Worm (Caenorhabditis elegans): ENCODE data around the gene gly-12.

Gene gly-12

ce11 chrX:7506533-7506932 is 20.9 kb downstream of the gly-12 start, which contains the start of gene lgc-11:
Gene lgc-11 (minus strand): TSS chrX:7506633.
- no peak for TF ChIP-seq gmeb-1 (tag; optimal IDR thresholded peaks at IDR 0.05)
- no peak for TF ChIP-seq peb-1 (tag; optimal IDR thresholded peaks at IDR 0.05)
- no peak for TF ChIP-seq ztf-1 (GFP tag; conservative IDR thresholded peaks at IDR 0.05)
- no peak for TF ChIP-seq mab-5 (tag; optimal IDR thresholded peaks at IDR 0.05)
- TF ChIP-seq fos-1 (tag; optimal IDR thresholded peaks at IDR 0.05) = no peak
- no peak for TF ChIP-seq nhr-25 (tag; optimal IDR thresholded peaks at IDR 0.05)
- TF ChIP-seq nhr-23 (tag; optimal IDR thresholded peaks at IDR 0.05) = no peak
- no peak for TF ChIP-seq sma-9 (GFP tag; optimal IDR thresholded peaks at IDR 0.05)
- no peak for TF ChIP-seq sma-9 (tag; optimal IDR thresholded peaks at IDR 0.05)

- TF ChIP-seq crh-2 (tag; optimal IDR thresholded peaks at IDR 0.05) = no peak
- TF ChIP-seq fos-1 (tag; optimal IDR thresholded peaks at IDR 0.05) = peak; percentile 10
Observed at ce11 chrX:7507141-7507540, 21.5 kb downstream of the gly-12 start.

- TF ChIP-seq nhr-237 (tag; optimal IDR thresholded peaks at IDR 0.05) (no peak), fos-1 (tag; optimal IDR thresholded peaks at IDR 0.05) (no peak), skn-1 (tag; optimal IDR thresholded peaks at IDR 0.05) (no peak), sma-3 (GFP tag; optimal IDR thresholded peaks at IDR 0.05) (no peak), unc-62 (GFP tag; optimal IDR thresholded peaks at IDR 0.05) (no peak), mbf-1 (tag; optimal IDR thresholded peaks at IDR 0.05) (no peak), mdl-1 (tag; optimal IDR thresholded peaks at IDR 0.05) (no peak)
Observed at ce11 chrX:7512714-7513113, 27.1 kb downstream of the gly-12 start.

- TF ChIP-seq ceh-16 (tag; optimal IDR thresholded peaks at IDR 0.05) (no peak), nhr-12 (tag; optimal IDR thresholded peaks at IDR 0.05) (no peak), nhr-6 (tag; optimal IDR thresholded peaks at IDR 0.05) (no peak), lin-13 (GFP tag; optimal IDR thresholded peaks at IDR 0.05) (no peak), unc-55 (GFP tag; optimal IDR thresholded peaks at IDR 0.05) (no peak), dmd-4 (tag; optimal IDR thresholded peaks at IDR 0.05) (no peak), R02D3.7 (tag; optimal IDR thresholded peaks at IDR 0.05) (no peak), gmeb-1 (tag; optimal IDR thresholded peaks at IDR 0.05) (no peak), egl-27 (tag; optimal IDR thresholded peaks at IDR 0.05) (no peak), ztf-4 (tag; optimal IDR thresholded peaks at IDR 0.05) (no peak), aly-2 (tag; optimal IDR thresholded peaks at IDR 0.05) (no peak), elt-3 (tag; optimal IDR thresholded peaks at IDR 0.05) (no peak)
Observed at ce11 chrX:7519569-7519968, 33.9 kb downstream of the gly-12 start, which contains the start of gene chts-1. Gene chts-1 (minus strand): TSS chrX:7519669.

ce11 chrX:7522595-7522994 is 36.9 kb downstream of the gly-12 start:
- TF ChIP-seq ztf-1 (GFP tag; conservative IDR thresholded peaks at IDR 0.05) (no peak), sma-9 (GFP tag; optimal IDR thresholded peaks at IDR 0.05) (peak; percentile 7), sma-9 (tag; optimal IDR thresholded peaks at IDR 0.05) (no peak), mbf-1 (tag; optimal IDR thresholded peaks at IDR 0.05) (no peak)

ce11 chrX:7523799-7524198 is 38.1 kb downstream of the gly-12 start:
- TF ChIP-seq F13H6.1 (tag; optimal IDR thresholded peaks at IDR 0.05) = peak; percentile 84
- no peak for TF ChIP-seq snpc-4 (tag; optimal IDR thresholded peaks at IDR 0.05)
- no peak for TF ChIP-seq elt-3 (tag; optimal IDR thresholded peaks at IDR 0.05)
- TF ChIP-seq egl-27 (tag; optimal IDR thresholded peaks at IDR 0.05) = no peak
- peak in 1 of 2 experiments; percentile 38 for TF ChIP-seq lsy-2 (tag; optimal IDR thresholded peaks at IDR 0.05)
- TF ChIP-seq mdl-1 (tag; optimal IDR thresholded peaks at IDR 0.05) = no peak
- peak; percentile 57 for TF ChIP-seq sma-9 (GFP tag; optimal IDR thresholded peaks at IDR 0.05)
- TF ChIP-seq sma-9 (tag; optimal IDR thresholded peaks at IDR 0.05) = no peak
- TF ChIP-seq ceh-82 (tag; optimal IDR thresholded peaks at IDR 0.05) = no peak
- TF ChIP-seq elt-1 (tag; optimal IDR thresholded peaks at IDR 0.05) = no peak
- no peak for TF ChIP-seq zag-1 (tag; optimal IDR thresholded peaks at IDR 0.05)
- TF ChIP-seq dmd-4 (tag; optimal IDR thresholded peaks at IDR 0.05) = no peak
- peak; percentile 45 for TF ChIP-seq nhr-129 (tag; optimal IDR thresholded peaks at IDR 0.05)
- no peak for TF ChIP-seq Y55F3AM.14 (GFP tag; optimal IDR thresholded peaks at IDR 0.05)
- TF ChIP-seq C34F6.9 (tag; optimal IDR thresholded peaks at IDR 0.05) = peak; percentile 8
